Fruit fly (Drosophila melanogaster): Measurements from ENCODE around the gene CG42831.
A peak's percentile ranks its signal among the peaks of the same experiment; 100 is the strongest.

DNA sequence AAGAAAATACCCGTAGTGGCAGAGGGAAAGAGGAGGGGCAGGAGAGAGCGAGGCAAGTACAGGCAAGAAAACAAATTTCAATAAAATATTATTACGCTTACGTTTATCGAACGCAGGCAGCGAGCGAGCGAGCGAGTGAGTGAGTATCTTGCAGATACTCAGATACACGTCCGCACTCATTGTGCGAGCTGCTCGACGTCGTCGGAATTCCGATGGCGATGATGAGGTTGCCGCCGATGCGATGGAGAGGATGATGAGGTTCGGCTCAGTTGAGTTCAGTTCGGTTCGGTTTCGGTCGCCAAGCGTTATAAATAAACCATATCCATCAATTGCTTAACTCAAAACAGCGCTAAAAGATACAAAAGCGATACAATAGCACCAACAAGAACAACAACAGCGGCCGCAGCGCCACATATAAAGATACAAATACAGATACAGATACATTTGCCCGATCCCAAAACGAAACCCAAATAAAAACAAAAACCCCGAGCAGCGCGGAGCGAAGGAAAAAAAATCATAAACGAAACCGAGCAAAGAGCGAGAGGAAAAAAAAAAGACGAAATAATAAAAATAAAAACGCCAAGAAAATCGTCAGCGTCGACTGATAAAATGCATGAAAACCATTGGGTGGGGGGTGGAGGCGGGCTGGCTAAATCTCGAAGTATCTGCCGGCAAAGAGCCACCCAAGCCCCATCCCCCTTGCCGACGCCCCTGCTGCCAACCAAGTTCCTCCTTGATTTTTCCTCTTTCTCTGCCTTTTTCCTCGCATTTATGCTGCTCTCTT lies 37.9 kb downstream of the CG42831 start:
- TF ChIP-seq brk (GFP tag; optimal IDR thresholded peaks at IDR 0.05) = peak; percentile 33
- no peak for TF ChIP-seq Myc (optimal IDR thresholded peaks at IDR 0.05)
- TF ChIP-seq psq (GFP tag; optimal IDR thresholded peaks at IDR 0.05) = peak; percentile 90
- no peak for TF ChIP-seq tai (GFP tag; optimal IDR thresholded peaks at IDR 0.05)
